Worm (Caenorhabditis elegans) whole organism, young adult: ENCODE measurements around the gene Y116A8B.1.

Source experiments
- B0035.1 ChIP-seq: sonication (generic microtip); optimal IDR thresholded peaks from 2 replicates; lab custom pipeline; 2016; ENCODE audit warnings: missing genetic modification characterization, mild to moderate bottlenecking, missing compliant biosample characterization, missing genotype, missing genetic modification reagents
- B0336.3 ChIP-seq: fragments of 200-800 bp; sonication (Bioruptor generic); IDR thresholded peaks from 2 replicates; pipeline ENCODE4 v1.3.6; 2022; ENCODE audit warnings: missing genetic modification characterization, missing compliant biosample characterization
- C06A6.2 ChIP-seq: fragments of 200-800 bp; sonication (Bioruptor generic); conservative IDR thresholded peaks from 2 replicates; pipeline ENCODE4 v1.3.6; 2022; ENCODE audit warnings: missing genetic modification characterization, missing compliant biosample characterization
- D2030.7 ChIP-seq: fragments of 200-800 bp; sonication (Bioruptor generic); IDR thresholded peaks from 2 replicates; pipeline ENCODE4 v1.3.6; 2022; ENCODE audit warnings: missing genetic modification reagents, missing genetic modification characterization, missing compliant biosample characterization
- F33H1.4 ChIP-seq: fragments of 200-800 bp; sonication (Bioruptor generic); IDR thresholded peaks from 2 replicates; pipeline ENCODE4 v1.3.6; 2022; ENCODE audit warnings: missing genetic modification reagents, missing genetic modification characterization, missing compliant biosample characterization
- F37B4.10 ChIP-seq: fragments of 200-800 bp; sonication (Bioruptor generic); IDR thresholded peaks from 2 replicates; pipeline ENCODE4 v1.3.6; 2022; ENCODE audit warnings: missing genetic modification characterization, missing compliant biosample characterization
- F39B2.1 ChIP-seq: fragments of 200-800 bp; sonication (Bioruptor generic); IDR thresholded peaks from 2 replicates; pipeline ENCODE4 v1.3.6; 2022; ENCODE audit warnings: missing genetic modification reagents, missing genetic modification characterization, missing compliant biosample characterization
- K11D2.4 ChIP-seq: fragments of 200-800 bp; sonication (Bioruptor generic); IDR thresholded peaks from 2 replicates; pipeline ENCODE4 v1.3.6; 2022; ENCODE audit warnings: missing genetic modification reagents, missing genetic modification characterization, missing compliant biosample characterization
- K12H6.12 ChIP-seq: fragments of 200-800 bp; sonication (Bioruptor generic); optimal IDR thresholded peaks from 2 replicates; lab custom pipeline; 2018; ENCODE audit warnings: mild to moderate bottlenecking, missing genetic modification characterization, missing compliant biosample characterization
- T26A5.8 ChIP-seq: sonication (generic microtip); optimal IDR thresholded peaks from 2 replicates; lab custom pipeline; 2016; ENCODE audit warnings: missing genetic modification characterization, missing compliant biosample characterization
- Y53F4B.3 ChIP-seq: fragments of 200-800 bp; sonication (Bioruptor generic); IDR thresholded peaks from 2 replicates; pipeline ENCODE4 v1.3.6; 2022; ENCODE audit warnings: missing genetic modification reagents, missing genetic modification characterization, missing compliant biosample characterization
- Y53G8AR.9 ChIP-seq: fragments of 200-800 bp; sonication (Bioruptor generic); conservative IDR thresholded peaks from 2 replicates; pipeline ENCODE4 v1.3.6; 2022; ENCODE audit warnings: missing genetic modification reagents, missing genetic modification characterization, missing compliant biosample characterization
- Y56A3A.18 ChIP-seq: fragments of 200-800 bp; sonication (Bioruptor generic); IDR thresholded peaks from 2 replicates; pipeline ENCODE4 v1.3.6; 2022; ENCODE audit warnings: missing genetic modification reagents, missing genetic modification characterization, missing compliant biosample characterization
- atf-7 ChIP-seq: sonication (generic microtip); optimal IDR thresholded peaks from 2 replicates; lab custom pipeline; 2017; ENCODE audit warnings: mild to moderate bottlenecking, missing genetic modification characterization, missing compliant biosample characterization
- attf-6 ChIP-seq: fragments of 200-800 bp; sonication (Bioruptor generic); IDR thresholded peaks from 2 replicates; pipeline ENCODE4 v1.3.6; 2022; ENCODE audit warnings: missing genetic modification reagents, missing genetic modification characterization, missing compliant biosample characterization
- ccch-3 ChIP-seq: fragments of 200-800 bp; sonication (Bioruptor generic); optimal IDR thresholded peaks from 2 replicates; lab custom pipeline; 2018; ENCODE audit warnings: mild to moderate bottlenecking, missing genetic modification characterization, missing compliant biosample characterization
- cebp-1 ChIP-seq, 2 experiments: fragments of 200-800 bp in 1 of 2; sonication (Bioruptor generic) in 1 of 2; sonication (generic microtip) in 1 of 2; IDR thresholded peaks in 1 of 2; optimal IDR thresholded peaks in 1 of 2; 2 replicates each; pipeline versions ENCODE4 v1.3.6 to Lab custom; 2017 to 2022; ENCODE audit warnings: missing compliant biosample characterization in 2 of 2, missing genetic modification characterization in 2 of 2, mild to moderate bottlenecking in 1 of 2, missing genetic modification reagents in 1 of 2, moderate library complexity in 1 of 2
- ceh-58 ChIP-seq: fragments of 200-800 bp; sonication (Bioruptor generic); IDR thresholded peaks from 2 replicates; pipeline ENCODE4 v1.3.6; 2022; ENCODE audit warnings: missing genetic modification characterization, missing compliant biosample characterization
- egl-44 ChIP-seq: fragments of 200-800 bp; sonication (Bioruptor generic); IDR thresholded peaks from 2 replicates; pipeline ENCODE4 v1.3.6; 2022; ENCODE audit warnings: missing genetic modification reagents, missing genetic modification characterization, missing compliant biosample characterization
- ekl-4 ChIP-seq: fragments of 200-800 bp; sonication (Bioruptor generic); IDR thresholded peaks from 2 replicates; pipeline ENCODE4 v1.3.6; 2022; ENCODE audit warnings: missing genetic modification reagents, missing genetic modification characterization, missing compliant biosample characterization
- fkh-3 ChIP-seq: sonication (generic microtip); optimal IDR thresholded peaks from 2 replicates; lab custom pipeline; 2016; ENCODE audit warnings: mild to moderate bottlenecking, missing genetic modification characterization, missing compliant biosample characterization
- let-526 ChIP-seq: fragments of 200-800 bp; sonication (Bioruptor generic); IDR thresholded peaks from 2 replicates; pipeline ENCODE4 v1.3.6; 2022; ENCODE audit warnings: missing genetic modification reagents, missing genetic modification characterization, missing compliant biosample characterization
- lin-35 ChIP-seq, 3 experiments: fragments of 150-350 bp in 2 of 3; sonication (generic microtip) in 1 of 3; optimal IDR thresholded peaks; 2 replicates each; lab custom pipeline; 2014 to 2018; ENCODE audit warnings: missing biosample characterization in 3 of 3, missing genetic modification characterization in 3 of 3, missing genetic modification reagents in 3 of 3
- lin-54 ChIP-seq: fragments of 200-800 bp; sonication (Bioruptor generic); optimal IDR thresholded peaks from 2 replicates; lab custom pipeline; 2018; ENCODE audit warnings: mild to moderate bottlenecking, missing genetic modification characterization, missing compliant biosample characterization
- madf-10 ChIP-seq: sonication (generic microtip); optimal IDR thresholded peaks from 2 replicates; lab custom pipeline; 2016; ENCODE audit warnings: mild to moderate bottlenecking, missing genetic modification characterization, missing compliant biosample characterization
- madf-6 ChIP-seq: fragments of 200-800 bp; sonication (Bioruptor generic); IDR thresholded peaks from 2 replicates; pipeline ENCODE4 v1.3.6; 2022; ENCODE audit warnings: missing genetic modification reagents, missing genetic modification characterization, missing compliant biosample characterization
- mcd-1 ChIP-seq: fragments of 200-800 bp; sonication (Bioruptor generic); IDR thresholded peaks from 2 replicates; pipeline ENCODE4 v1.3.6; 2022; ENCODE audit warnings: missing genetic modification reagents, missing genetic modification characterization, missing compliant biosample characterization
- nfyb-1 ChIP-seq: fragments of 200-800 bp; sonication (Bioruptor generic); IDR thresholded peaks from 2 replicates; pipeline ENCODE4 v1.3.6; 2022; ENCODE audit warnings: missing genetic modification reagents, missing genetic modification characterization, missing compliant biosample characterization
- nhr-80 ChIP-seq: sonication (generic microtip); optimal IDR thresholded peaks from 2 replicates; lab custom pipeline; 2016; ENCODE audit warnings: missing genetic modification characterization, missing compliant biosample characterization
- nhr-90 ChIP-seq: sonication (generic microtip); optimal IDR thresholded peaks from 2 replicates; lab custom pipeline; 2016; ENCODE audit warnings: missing genotype, mild to moderate bottlenecking, missing genetic modification characterization, missing compliant biosample characterization
- sdz-38 ChIP-seq: sonication (generic microtip); optimal IDR thresholded peaks from 2 replicates; lab custom pipeline; 2016; ENCODE audit warnings: missing genotype, missing genetic modification characterization, missing compliant biosample characterization
- sea-2 ChIP-seq: fragments of 200-800 bp; sonication (Bioruptor generic); IDR thresholded peaks from 2 replicates; pipeline ENCODE4 v1.3.6; 2022; ENCODE audit warnings: missing genetic modification characterization, missing compliant biosample characterization
- somi-1 ChIP-seq: fragments of 200-800 bp; sonication (Bioruptor generic); optimal IDR thresholded peaks from 2 replicates; lab custom pipeline; 2018; ENCODE audit warnings: mild to moderate bottlenecking, missing genetic modification characterization, missing compliant biosample characterization
- tbx-9 ChIP-seq: sonication (generic microtip); optimal IDR thresholded peaks from 2 replicates; lab custom pipeline; 2016; ENCODE audit warnings: borderline replicate concordance, missing genetic modification characterization, inconsistent platforms, missing compliant biosample characterization
- tlf-1 ChIP-seq: fragments of 200-800 bp; sonication (Bioruptor generic); optimal IDR thresholded peaks from 2 replicates; lab custom pipeline; 2018; ENCODE audit warnings: mild to moderate bottlenecking, missing genetic modification characterization, missing compliant biosample characterization
- unc-130 ChIP-seq: sonication (generic microtip); optimal IDR thresholded peaks from 2 replicates; lab custom pipeline; 2016; ENCODE audit warnings: missing genetic modification reagents, missing genetic modification characterization, missing compliant biosample characterization
- ztf-22 ChIP-seq: fragments of 200-800 bp; sonication (Bioruptor generic); optimal IDR thresholded peaks from 2 replicates; lab custom pipeline; 2018; ENCODE audit warnings: mild to moderate bottlenecking, missing genetic modification characterization, moderate library complexity, missing compliant biosample characterization

Y116A8B.1 gene

ce11 chrIV:17206745-17207144, 9.4 kb upstream of the Y116A8B.1 start, which contains the start of gene cnnm-1:
cnnm-1 (minus strand) TSS chrIV:17206845.
- TF ChIP-seq ccch-3 (GFP tag; lab: Kevin White, UChicago) (no peak), cebp-1 (GFP tag; IDR thresholded peaks at IDR 0.05; lab: Robert Waterston, UW) (no peak), cebp-1 (tag; optimal IDR thresholded peaks at IDR 0.05; lab: Kevin White, UChicago) (no peak), attf-6 (GFP tag; lab: Robert Waterston, UW) (no peak), lin-35 (GFP tag; optimal IDR thresholded peaks at IDR 0.05; lab: Kevin White, UChicago) (no peak), ztf-22 (GFP tag; lab: Kevin White, UChicago) (no peak), ceh-58 (GFP tag; lab: Robert Waterston, UW) (no peak), nfyb-1 (GFP tag; lab: Robert Waterston, UW) (no peak), F37B4.10 (no peak), C06A6.2 (GFP tag; lab: Robert Waterston, UW) (no peak), mcd-1 (GFP tag; lab: Robert Waterston, UW) (no peak), Y56A3A.18 (GFP tag; lab: Robert Waterston, UW) (no peak), tbx-9 (no peak), sea-2 (GFP tag; lab: Robert Waterston, UW) (no peak), lin-54 (GFP tag; lab: Kevin White, UChicago) (no peak), nhr-90 (tag; lab: Kevin White, UChicago) (no peak), F33H1.4 (no peak), sdz-38 (tag; lab: Kevin White, UChicago) (no peak), egl-44 (GFP tag; lab: Robert Waterston, UW) (no peak), K11D2.4 (no peak)

- TF ChIP-seq Y53G8AR.9 (GFP tag; lab: Robert Waterston, UW), result no peak
- no peak for TF ChIP-seq ekl-4
- no peak for TF ChIP-seq unc-130 (GFP tag; lab: Kevin White, UChicago)
These were observed 8.3 kb upstream of the Y116A8B.1 start for ce11 chrIV:17207864-17208263.

- no peak for TF ChIP-seq B0336.3 (GFP tag; lab: Robert Waterston, UW)
- no peak for TF ChIP-seq atf-7
- no peak for TF ChIP-seq ceh-58 (GFP tag; lab: Robert Waterston, UW)
- TF ChIP-seq tlf-1 (GFP tag; lab: Kevin White, UChicago), result no peak
- no peak for TF ChIP-seq somi-1 (GFP tag; lab: Kevin White, UChicago)
- no peak for TF ChIP-seq let-526
- TF ChIP-seq nhr-80 (tag; lab: Kevin White, UChicago), result no peak
- no peak for TF ChIP-seq D2030.7 (GFP tag; lab: Robert Waterston, UW)
- no peak for TF ChIP-seq K12H6.12
- no peak for TF ChIP-seq madf-6 (GFP tag; lab: Robert Waterston, UW)
- no peak for TF ChIP-seq Y53G8AR.9 (GFP tag; lab: Robert Waterston, UW)
- TF ChIP-seq madf-10 (tag; lab: Kevin White, UChicago), result no peak
- no peak for TF ChIP-seq T26A5.8 (tag; lab: Kevin White, UChicago)
- TF ChIP-seq Y53F4B.3 (GFP tag; lab: Robert Waterston, UW), result no peak
- no peak for TF ChIP-seq F39B2.1 (GFP tag; lab: Robert Waterston, UW)
- no peak for TF ChIP-seq B0035.1
- TF ChIP-seq fkh-3 (tag; lab: Kevin White, UChicago), result no peak
These were observed 6.8 kb upstream of the Y116A8B.1 start for ce11 chrIV:17209309-17209708.
